Worm (Caenorhabditis elegans) whole organism, L1 larva: ENCODE measurements around the gene K08E7.6.

Source experiments
- C16A3.4 ChIP-seq: fragments of 150-350 bp; optimal IDR thresholded peaks from 2 replicates; lab custom pipeline; 2014; ENCODE audit warnings: missing biosample characterization, missing genetic modification characterization
- aly-2 ChIP-seq: fragments of 150-350 bp; optimal IDR thresholded peaks from 2 replicates; lab custom pipeline; 2014; ENCODE audit warnings: missing biosample characterization, missing genetic modification characterization
- ama-1 ChIP-seq: fragments of 150-350 bp; optimal IDR thresholded peaks from 2 replicates; lab custom pipeline; 2014
- ceh-63 ChIP-seq: fragments of 200-800 bp; sonication (Bioruptor generic); optimal IDR thresholded peaks from 2 replicates; lab custom pipeline; 2018; ENCODE audit warnings: mild to moderate bottlenecking, missing genetic modification characterization, missing compliant biosample characterization
- ceh-82 ChIP-seq, 3 experiments: fragments of 150-350 bp in 1 of 3; sonication (generic microtip) in 2 of 3; optimal IDR thresholded peaks; 2 replicates each; lab custom pipeline; 2014 to 2017; ENCODE audit warnings: missing biosample characterization in 3 of 3, missing genetic modification characterization in 3 of 3
- ces-1 ChIP-seq: fragments of 150-350 bp; optimal IDR thresholded peaks from 2 replicates; lab custom pipeline; 2014; ENCODE audit warnings: missing biosample characterization, missing genetic modification reagents, missing genetic modification characterization
- dpl-1 ChIP-seq, 3 experiments: fragments of 150-350 bp in 2 of 3; sonication (generic microtip) in 1 of 3; optimal IDR thresholded peaks; 2 replicates each; lab custom pipeline; 2014 to 2017; ENCODE audit warnings: missing biosample characterization in 3 of 3, missing genetic modification characterization in 3 of 3, missing genetic modification reagents in 3 of 3
- efl-1 ChIP-seq, 4 experiments: fragments of 150-350 bp; optimal IDR thresholded peaks in 3 of 4; peaks in 1 of 4; 1 replicate in 1 of 4; 2 replicates in 3 of 4; lab custom pipeline; 2014; ENCODE audit warnings: missing biosample characterization in 2 of 4, missing genetic modification characterization in 2 of 4, missing genetic modification reagents in 2 of 4
- efl-3 ChIP-seq: fragments of 200-800 bp; sonication (Bioruptor generic); optimal IDR thresholded peaks from 2 replicates; lab custom pipeline; 2018; ENCODE audit warnings: mild to moderate bottlenecking, missing genetic modification characterization, missing compliant biosample characterization
- egl-13 ChIP-seq: sonication (generic microtip); optimal IDR thresholded peaks from 2 replicates; lab custom pipeline; 2016; ENCODE audit warnings: missing genotype, missing genetic modification reagents, missing genetic modification characterization, missing compliant biosample characterization
- egl-27 ChIP-seq, 2 experiments: fragments of 150-350 bp in 1 of 2; sonication (generic microtip); optimal IDR thresholded peaks; 3 replicates each; lab custom pipeline; 2017 to 2018; ENCODE audit warnings: missing biosample characterization in 2 of 2, missing genetic modification characterization in 2 of 2, missing genetic modification reagents in 2 of 2
- elt-2 ChIP-seq: sonication (generic microtip); optimal IDR thresholded peaks from 2 replicates; lab custom pipeline; 2016; ENCODE audit warnings: missing genetic modification characterization, mild to moderate bottlenecking, inconsistent platforms, missing compliant biosample characterization, missing genetic modification reagents
- elt-3 ChIP-seq, 6 experiments: fragments of 150-350 bp in 1 of 6; sonication (generic microtip); optimal IDR thresholded peaks; 2 replicates each; lab custom pipeline; 2017 to 2018; ENCODE audit warnings: missing biosample characterization in 6 of 6, missing genetic modification characterization in 6 of 6, inconsistent platforms in 1 of 6
- fkh-10 ChIP-seq: sonication (generic microtip); optimal IDR thresholded peaks from 2 replicates; lab custom pipeline; 2017; ENCODE audit warnings: missing biosample characterization, missing genetic modification reagents, missing genetic modification characterization
- fkh-8 ChIP-seq: sonication (generic microtip); optimal IDR thresholded peaks from 2 replicates; lab custom pipeline; 2016; ENCODE audit warnings: mild to moderate bottlenecking, missing genetic modification characterization, missing compliant biosample characterization
- grh-1 ChIP-seq: fragments of 200-800 bp; sonication (Bioruptor generic); IDR thresholded peaks from 2 replicates; pipeline ENCODE4 v1.3.6; 2022; ENCODE audit warnings: missing genetic modification reagents, missing genetic modification characterization, missing compliant biosample characterization
- hlh-17 ChIP-seq: fragments of 200-800 bp; sonication (Bioruptor generic); optimal IDR thresholded peaks from 2 replicates; lab custom pipeline; 2018; ENCODE audit warnings: missing genetic modification characterization, mild to moderate bottlenecking, missing compliant biosample characterization, moderate library complexity, borderline replicate concordance
- hpl-2 ChIP-seq: fragments of 150-350 bp; optimal IDR thresholded peaks from 2 replicates; lab custom pipeline; 2014; ENCODE audit warnings: missing biosample characterization, missing genetic modification reagents, missing genetic modification characterization
- irx-1 ChIP-seq: sonication (generic microtip); optimal IDR thresholded peaks from 2 replicates; lab custom pipeline; 2016; ENCODE audit warnings: missing genetic modification characterization, missing compliant biosample characterization
- isw-1 ChIP-seq: fragments of 200-800 bp; sonication (Bioruptor generic); IDR thresholded peaks from 2 replicates; pipeline ENCODE4 v1.3.6; 2022; ENCODE audit warnings: missing genetic modification characterization, missing compliant biosample characterization
- lin-13 ChIP-seq: fragments of 150-350 bp; optimal IDR thresholded peaks from 2 replicates; lab custom pipeline; 2014; ENCODE audit warnings: missing biosample characterization, missing genetic modification reagents, missing genetic modification characterization
- lin-14 ChIP-seq: fragments of 200-800 bp; sonication (Bioruptor generic); optimal IDR thresholded peaks from 2 replicates; lab custom pipeline; 2018; ENCODE audit warnings: mild to moderate bottlenecking, missing genetic modification characterization, moderate library complexity, missing compliant biosample characterization
- lin-15B ChIP-seq: fragments of 150-350 bp; sonication (generic microtip); optimal IDR thresholded peaks from 3 replicates; lab custom pipeline; 2014; ENCODE audit warnings: missing biosample characterization, missing genetic modification characterization
- lin-35 ChIP-seq, 2 experiments: fragments of 150-350 bp; optimal IDR thresholded peaks; 2 replicates each; lab custom pipeline; 2014; ENCODE audit warnings: missing biosample characterization in 2 of 2, missing genetic modification characterization in 2 of 2, missing genetic modification reagents in 2 of 2
- lir-3 ChIP-seq: sonication (generic microtip); optimal IDR thresholded peaks from 2 replicates; lab custom pipeline; 2016; ENCODE audit warnings: mild to moderate bottlenecking, missing genetic modification characterization, moderate library complexity, missing compliant biosample characterization; ENCODE audit not compliant: poor library complexity
- lsy-2 ChIP-seq, 2 experiments: fragments of 150-350 bp; optimal IDR thresholded peaks; 2 replicates each; lab custom pipeline; 2014; ENCODE audit warnings: missing biosample characterization in 2 of 2, missing genetic modification characterization in 2 of 2
- mdl-1 ChIP-seq, 2 experiments: fragments of 150-350 bp; optimal IDR thresholded peaks; 2 replicates each; lab custom pipeline; 2014 to 2017; ENCODE audit warnings: missing biosample characterization in 2 of 2, missing genetic modification characterization in 2 of 2, inconsistent platforms in 1 of 2
- mef-2 ChIP-seq: fragments of 150-350 bp; optimal IDR thresholded peaks from 2 replicates; lab custom pipeline; 2014; ENCODE audit warnings: missing biosample characterization, missing genetic modification characterization
- mep-1 ChIP-seq: fragments of 150-350 bp; optimal IDR thresholded peaks from 2 replicates; lab custom pipeline; 2014; ENCODE audit warnings: missing biosample characterization, missing genetic modification characterization
- nhr-19 ChIP-seq: fragments of 200-800 bp; sonication (Bioruptor generic); conservative IDR thresholded peaks from 2 replicates; pipeline ENCODE4 v1.3.6; 2022; ENCODE audit warnings: missing genetic modification characterization, missing compliant biosample characterization
- nhr-237 ChIP-seq: fragments of 150-350 bp; optimal IDR thresholded peaks from 2 replicates; lab custom pipeline; 2014; ENCODE audit warnings: missing biosample characterization, missing genetic modification characterization
- nhr-47 ChIP-seq: sonication (generic microtip); optimal IDR thresholded peaks from 2 replicates; lab custom pipeline; 2016; ENCODE audit warnings: mild to moderate bottlenecking, missing genetic modification characterization, moderate library complexity, missing compliant biosample characterization
- nhr-76 ChIP-seq: sonication (generic microtip); optimal IDR thresholded peaks from 2 replicates; lab custom pipeline; 2017; ENCODE audit warnings: missing biosample characterization, missing genetic modification characterization
- nhr-77 ChIP-seq: fragments of 150-350 bp; optimal IDR thresholded peaks from 2 replicates; lab custom pipeline; 2014; ENCODE audit warnings: missing biosample characterization, missing genetic modification characterization
- nhr-84 ChIP-seq: sonication (generic microtip); optimal IDR thresholded peaks from 2 replicates; lab custom pipeline; 2017; ENCODE audit warnings: missing biosample characterization, missing genetic modification characterization
- nhr-90 ChIP-seq: sonication (generic microtip); optimal IDR thresholded peaks from 2 replicates; lab custom pipeline; 2016; ENCODE audit warnings: mild to moderate bottlenecking, missing genetic modification characterization, missing compliant biosample characterization; ENCODE audit not compliant: poor library complexity
- pag-3 ChIP-seq: sonication (generic microtip); optimal IDR thresholded peaks from 2 replicates; lab custom pipeline; 2017; ENCODE audit warnings: missing genetic modification characterization, mild to moderate bottlenecking, missing compliant biosample characterization, antibody characterized with exemption, borderline replicate concordance; ENCODE audit not compliant: insufficient read depth
- pax-3 ChIP-seq: fragments of 200-800 bp; sonication (Bioruptor generic); optimal IDR thresholded peaks from 2 replicates; lab custom pipeline; 2018; ENCODE audit warnings: mild to moderate bottlenecking, missing genetic modification characterization, moderate library complexity, missing compliant biosample characterization
- skn-1 ChIP-seq: fragments of 150-350 bp; optimal IDR thresholded peaks from 2 replicates; lab custom pipeline; 2014; ENCODE audit warnings: missing biosample characterization, missing genetic modification characterization
- snpc-4 ChIP-seq: fragments of 150-350 bp; optimal IDR thresholded peaks from 2 replicates; lab custom pipeline; 2014; ENCODE audit warnings: missing biosample characterization, missing genetic modification characterization
- snu-23 ChIP-seq: sonication (generic microtip); optimal IDR thresholded peaks from 2 replicates; lab custom pipeline; 2016; ENCODE audit warnings: missing genetic modification characterization, missing compliant biosample characterization
- swsn-7 ChIP-seq: sonication (generic microtip); optimal IDR thresholded peaks from 2 replicates; lab custom pipeline; 2016; ENCODE audit warnings: missing genetic modification characterization, missing compliant biosample characterization
- tlp-1 ChIP-seq: fragments of 150-350 bp; optimal IDR thresholded peaks from 2 replicates; lab custom pipeline; 2014; ENCODE audit warnings: missing biosample characterization, missing genetic modification characterization
- unc-130 ChIP-seq: fragments of 150-350 bp; optimal IDR thresholded peaks from 2 replicates; lab custom pipeline; 2017; ENCODE audit warnings: missing biosample characterization, missing genetic modification characterization, inconsistent platforms
- unc-62 ChIP-seq: fragments of 150-350 bp; optimal IDR thresholded peaks from 2 replicates; lab custom pipeline; 2014; ENCODE audit warnings: missing biosample characterization, missing genetic modification reagents, missing genetic modification characterization
- unc-86 ChIP-seq: sonication (generic microtip); optimal IDR thresholded peaks from 2 replicates; lab custom pipeline; 2016; ENCODE audit warnings: missing genetic modification characterization, missing compliant biosample characterization
- vab-15 ChIP-seq: sonication (generic microtip); optimal IDR thresholded peaks from 2 replicates; lab custom pipeline; 2017; ENCODE audit warnings: missing genotype, mild to moderate bottlenecking, missing genetic modification characterization, missing compliant biosample characterization
- ztf-11 ChIP-seq, 2 experiments: sonication (generic microtip); optimal IDR thresholded peaks; 2 replicates each; lab custom pipeline; 2016 to 2017; ENCODE audit warnings: missing genetic modification characterization in 2 of 2, missing biosample characterization in 1 of 2, missing compliant biosample characterization in 1 of 2

Gene K08E7.6

DNA sequence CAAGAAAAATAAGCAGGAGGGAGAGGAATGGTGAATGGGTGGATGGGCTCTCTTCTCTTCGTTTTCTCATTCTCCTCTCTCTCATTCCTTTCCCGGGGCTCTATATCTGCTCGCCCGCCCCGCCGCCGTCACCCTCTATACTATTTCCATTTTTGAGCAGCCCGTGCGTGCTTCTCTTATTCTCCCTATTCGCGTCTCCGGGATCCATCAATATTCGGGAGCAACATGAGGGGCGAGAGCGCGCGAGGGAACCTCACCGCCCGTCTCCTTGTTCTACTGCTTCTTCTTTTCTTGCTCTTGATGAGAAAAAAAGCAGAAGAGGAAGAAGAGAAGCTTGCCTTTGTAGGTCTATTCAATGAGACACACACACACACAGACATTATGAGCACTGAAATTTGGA lies 3.2 kb upstream of the K08E7.6 start:
- TF ChIP-seq lin-14 (GFP tag; lab: Kevin White, UChicago) (peak; percentile 91), hpl-2 (GFP tag; lab: Kevin White, UChicago) (no peak), unc-86 (tag; lab: Kevin White, UChicago) (peak; percentile 36), fkh-10 (GFP tag; lab: Kevin White, UChicago) (peak; percentile 63), pag-3 (tag; lab: Kevin White, UChicago) (no peak), snu-23 (GFP tag; lab: Kevin White, UChicago) (peak; percentile 19), C16A3.4 (tag; lab: Kevin White, UChicago) (no peak), nhr-84 (tag; lab: Kevin White, UChicago) (no peak), isw-1 (GFP tag; lab: Robert Waterston, UW) (peak; percentile 26), mep-1 (tag; lab: Kevin White, UChicago) (peak; percentile 34), lin-35 (GFP tag; optimal IDR thresholded peaks at IDR 0.05; lab: Kevin White, UChicago) (peak in 1 of 2 experiments; percentile 33), nhr-90 (tag; lab: Kevin White, UChicago) (no peak), efl-1 (optimal IDR thresholded peaks at IDR 0.05; lab: Kevin White, UChicago) (no peak), efl-1 (GFP tag; optimal IDR thresholded peaks at IDR 0.05 in 1 of 2; lab: Kevin White, UChicago) (peak in 1 of 2 experiments; percentile 11), tlp-1 (tag; lab: Kevin White, UChicago) (no peak), snpc-4 (no peak), lsy-2 (tag; optimal IDR thresholded peaks at IDR 0.05; lab: Kevin White, UChicago) (no peak), fkh-8 (peak; percentile 65), swsn-7 (tag; lab: Kevin White, UChicago) (peak; percentile 21), ceh-82 (tag; optimal IDR thresholded peaks at IDR 0.05; lab: Kevin White, UChicago) (peak in 1 of 3 experiments; percentile 45), dpl-1 (GFP tag; optimal IDR thresholded peaks at IDR 0.05; lab: Kevin White, UChicago) (peak in 1 of 3 experiments; percentile 1), nhr-47 (tag; lab: Kevin White, UChicago) (no peak)

ce11 chrIV:12583181-12583580 lies 2.2 kb upstream of the K08E7.6 start:
- TF ChIP-seq hlh-17 (GFP tag; lab: Kevin White, UChicago): no peak
- TF ChIP-seq vab-15 (tag; lab: Kevin White, UChicago): no peak
- TF ChIP-seq nhr-237 (tag; lab: Kevin White, UChicago): no peak
- no peak for TF ChIP-seq ceh-63 (GFP tag; lab: Kevin White, UChicago)
- TF ChIP-seq aly-2: no peak
- TF ChIP-seq mdl-1 (tag; optimal IDR thresholded peaks at IDR 0.05; lab: Kevin White, UChicago): no peak
- TF ChIP-seq tlp-1 (tag; lab: Kevin White, UChicago): no peak
- no peak for TF ChIP-seq ztf-11 (tag; optimal IDR thresholded peaks at IDR 0.05; lab: Kevin White, UChicago)
- no peak for TF ChIP-seq grh-1 (GFP tag; lab: Robert Waterston, UW)
- no peak for TF ChIP-seq elt-2 (tag; lab: Kevin White, UChicago)
- TF ChIP-seq skn-1 (tag; lab: Kevin White, UChicago): no peak
- TF ChIP-seq pax-3 (tag; lab: Kevin White, UChicago): no peak
- TF ChIP-seq swsn-7 (tag; lab: Kevin White, UChicago): peak; percentile 27
- peak; percentile 74 for TF ChIP-seq lin-14 (GFP tag; lab: Kevin White, UChicago)
- no peak for TF ChIP-seq snu-23 (GFP tag; lab: Kevin White, UChicago)
- peak; percentile 37 for TF ChIP-seq fkh-8
- TF ChIP-seq lir-3 (tag; lab: Kevin White, UChicago): no peak
- TF ChIP-seq egl-27 (tag; optimal IDR thresholded peaks at IDR 0.05; lab: Kevin White, UChicago): no peak
- TF ChIP-seq unc-130 (tag; lab: Kevin White, UChicago): no peak
- TF ChIP-seq lin-13 (GFP tag; lab: Kevin White, UChicago): no peak
- peak in 1 of 2 experiments; percentile 14 for TF ChIP-seq lin-35 (GFP tag; optimal IDR thresholded peaks at IDR 0.05; lab: Kevin White, UChicago)
- TF ChIP-seq nhr-77 (tag; lab: Kevin White, UChicago): no peak
- no peak for TF ChIP-seq unc-62 (GFP tag; lab: Kevin White, UChicago)
- TF ChIP-seq ama-1: no peak
- peak in 1 of 3 experiments; percentile 19 for TF ChIP-seq ceh-82 (tag; optimal IDR thresholded peaks at IDR 0.05; lab: Kevin White, UChicago)
- no peak for TF ChIP-seq egl-13
- TF ChIP-seq fkh-10 (GFP tag; lab: Kevin White, UChicago): peak; percentile 11
- TF ChIP-seq irx-1 (tag; lab: Kevin White, UChicago): no peak
- no peak for TF ChIP-seq lin-15B (tag; lab: Kevin White, UChicago)
- no peak for TF ChIP-seq ces-1 (GFP tag; lab: Kevin White, UChicago)
- no peak for TF ChIP-seq mef-2 (tag; lab: Kevin White, UChicago)
- no peak for TF ChIP-seq pag-3 (tag; lab: Kevin White, UChicago)
- TF ChIP-seq elt-3 (tag; optimal IDR thresholded peaks at IDR 0.05; lab: Kevin White, UChicago): no peak
- TF ChIP-seq efl-3 (GFP tag; lab: Kevin White, UChicago): no peak
- no peak for TF ChIP-seq nhr-76
- TF ChIP-seq nhr-19 (GFP tag; lab: Robert Waterston, UW): no peak
